Fruit fly (Drosophila melanogaster): ENCODE results near the gene kkv.

The kkv gene

dm6 chr3R:5412987-5413386, 20.3 kb upstream of the kkv start (continued):
- TF ChIP-seq CG8319 (GFP tag; optimal IDR thresholded peaks at IDR 0.05) (no peak), lz (GFP tag; optimal IDR thresholded peaks at IDR 0.05) (no peak), CG10631 (GFP tag; optimal IDR thresholded peaks at IDR 0.05) (peak; percentile 2), CG3032 (tag; optimal IDR thresholded peaks at IDR 0.05) (no peak), Lpt (GFP tag; optimal IDR thresholded peaks at IDR 0.05) (no peak), Sox15 (GFP tag; optimal IDR thresholded peaks at IDR 0.05) (no peak), CG8119 (GFP tag; IDR thresholded peaks at IDR 0.05) (0 out of 3 replicates have a peak, but pooled peaks have one; percentile 24), svp (GFP tag) (no peak), CG6276 (GFP tag; optimal IDR thresholded peaks at IDR 0.05) (no peak), esn (GFP tag; optimal IDR thresholded peaks at IDR 0.05) (no peak), fd85E (GFP tag; optimal IDR thresholded peaks at IDR 0.05) (no peak), fkh (GFP tag; optimal IDR thresholded peaks at IDR 0.05) (no peak), CG15336 (GFP tag; IDR thresholded peaks at IDR 0.05) (no peak), Hr39 (GFP tag; optimal IDR thresholded peaks at IDR 0.05) (peak; percentile 4), spab (GFP tag; optimal IDR thresholded peaks at IDR 0.05) (no peak), CG34406 (GFP tag; optimal IDR thresholded peaks at IDR 0.05) (no peak), CG8632 (GFP tag; optimal IDR thresholded peaks at IDR 0.05) (no peak), CG16779 (tag; optimal IDR thresholded peaks at IDR 0.05) (no peak), CG9139 (GFP tag; optimal IDR thresholded peaks at IDR 0.05) (no peak), CG6792 (GFP tag; optimal IDR thresholded peaks at IDR 0.05) (no peak), CG11294 (GFP tag; IDR thresholded peaks at IDR 0.05) (no peak), Blimp-1 (GFP tag; optimal IDR thresholded peaks at IDR 0.05) (no peak), CG6808 (GFP tag; optimal IDR thresholded peaks at IDR 0.05) (no peak), fd59A (GFP tag; optimal IDR thresholded peaks at IDR 0.05) (no peak), topi (GFP tag; optimal IDR thresholded peaks at IDR 0.05) (no peak), Smox (GFP tag; optimal IDR thresholded peaks at IDR 0.05) (peak; percentile 17), achi (GFP tag; optimal IDR thresholded peaks at IDR 0.05) (no peak)

DNA sequence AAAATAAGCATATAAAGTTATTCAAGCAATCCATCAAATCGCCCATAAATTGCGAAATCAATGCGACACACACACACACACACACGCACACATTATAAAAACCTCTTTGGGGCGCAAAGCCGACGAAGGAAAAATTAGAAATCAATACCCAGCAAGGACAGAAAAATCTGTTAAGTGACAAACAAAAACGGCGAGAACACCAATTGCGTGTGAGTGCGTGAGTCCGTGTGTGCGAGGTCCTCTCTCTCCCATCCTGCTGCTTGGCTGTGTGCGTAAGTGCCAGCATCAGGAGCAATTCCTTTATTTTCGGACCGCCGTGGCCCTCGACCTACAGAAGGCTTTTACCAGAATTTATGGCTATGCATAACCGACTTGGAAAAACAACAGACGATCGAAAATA, 19.6 kb upstream of the kkv start, which contains the start of gene Orco:
Orco (minus strand) TSS at position 101 of the 400 bp plus-strand sequence.
- no peak for TF ChIP-seq CG1621 (tag; optimal IDR thresholded peaks at IDR 0.05)
- no peak for TF ChIP-seq svp (GFP tag)
- no peak for TF ChIP-seq CG6808 (GFP tag; optimal IDR thresholded peaks at IDR 0.05)
- no peak for TF ChIP-seq vri (GFP tag; optimal IDR thresholded peaks at IDR 0.05)
- TF ChIP-seq fkh (GFP tag; optimal IDR thresholded peaks at IDR 0.05), result no peak
- no peak for TF ChIP-seq CG11902 (GFP tag; optimal IDR thresholded peaks at IDR 0.05)
- no peak for TF ChIP-seq OdsH (GFP tag; optimal IDR thresholded peaks at IDR 0.05)
- no peak for TF ChIP-seq CG10631 (GFP tag; optimal IDR thresholded peaks at IDR 0.05)
- no peak for TF ChIP-seq Sox15 (GFP tag; optimal IDR thresholded peaks at IDR 0.05)
- TF ChIP-seq CG34406 (GFP tag; optimal IDR thresholded peaks at IDR 0.05), result no peak
- no peak for TF ChIP-seq acj6 (GFP tag; optimal IDR thresholded peaks at IDR 0.05)
- no peak for TF ChIP-seq Smox (GFP tag; optimal IDR thresholded peaks at IDR 0.05)
- TF ChIP-seq Ets21C (GFP tag; optimal IDR thresholded peaks at IDR 0.05), result no peak
- TF ChIP-seq CG11294 (GFP tag; IDR thresholded peaks at IDR 0.05), result no peak
- TF ChIP-seq salr (GFP tag; optimal IDR thresholded peaks at IDR 0.05), result no peak
- no peak for TF ChIP-seq CG3032 (tag; optimal IDR thresholded peaks at IDR 0.05)
- TF ChIP-seq net (GFP tag; optimal IDR thresholded peaks at IDR 0.05), result no peak
- TF ChIP-seq CG8119 (GFP tag; IDR thresholded peaks at IDR 0.05), result no peak
- no peak for TF ChIP-seq eg (GFP tag; IDR thresholded peaks at IDR 0.05)
- TF ChIP-seq dac (GFP tag; optimal IDR thresholded peaks at IDR 0.05), result no peak

- TF ChIP-seq vri (GFP tag; optimal IDR thresholded peaks at IDR 0.05) (no peak), CG9139 (GFP tag; optimal IDR thresholded peaks at IDR 0.05) (no peak), CG15336 (GFP tag; IDR thresholded peaks at IDR 0.05) (peak; percentile 33; the same call in 1 of the 2 replicates), achi (GFP tag; optimal IDR thresholded peaks at IDR 0.05) (peak; percentile 1), eg (GFP tag; IDR thresholded peaks at IDR 0.05) (peak; percentile 55; the same call in 2 of the 3 replicates), CG1621 (tag; optimal IDR thresholded peaks at IDR 0.05) (peak; percentile 2), Gug (GFP tag; IDR thresholded peaks at IDR 0.05) (no peak), CG8119 (GFP tag; IDR thresholded peaks at IDR 0.05) (0 out of 3 replicates have a peak, but pooled peaks have one; percentile 22), CG11902 (GFP tag; optimal IDR thresholded peaks at IDR 0.05) (no peak), CG6163 (GFP tag; IDR thresholded peaks at IDR 0.05) (0 out of 3 replicates have a peak, but pooled peaks have one; percentile 18), Lpt (GFP tag; optimal IDR thresholded peaks at IDR 0.05) (no peak), CG3919 (GFP tag; optimal IDR thresholded peaks at IDR 0.05) (peak; percentile 15), Eip78C (GFP tag) (peak; percentile 70), Hr39 (GFP tag; optimal IDR thresholded peaks at IDR 0.05) (no peak), CG8632 (GFP tag; optimal IDR thresholded peaks at IDR 0.05) (no peak), CG6276 (GFP tag; optimal IDR thresholded peaks at IDR 0.05) (peak; percentile 6)
Measured at dm6 chr3R:5403963-5404362, 11.3 kb upstream of the kkv start, which contains the start of gene CG2663. Gene CG2663 (minus strand): TSS chr3R:5404135.

Measured in whole organism, prepupa.